Worm (Caenorhabditis elegans) whole organism, mixed stage, embryonic: ENCODE results near the gene ins-8.

Experiments
- M03D4.4 ChIP-seq: sonication (generic microtip); optimal IDR thresholded peaks from 2 replicates; lab custom pipeline; 2017; ENCODE audit warnings: mild to moderate bottlenecking, missing genetic modification characterization, missing compliant biosample characterization
- bed-3 ChIP-seq: fragments of 200-800 bp; sonication (Bioruptor generic); optimal IDR thresholded peaks from 3 replicates; lab custom pipeline; 2018; ENCODE audit warnings: mild to moderate bottlenecking, missing genetic modification characterization, moderate library complexity, missing compliant biosample characterization
- blmp-1 ChIP-seq: fragments of 150-350 bp; optimal IDR thresholded peaks from 2 replicates; lab custom pipeline; 2014; ENCODE audit warnings: missing biosample characterization, missing genetic modification characterization
- ceh-39 ChIP-seq: fragments of 150-350 bp; optimal IDR thresholded peaks from 2 replicates; lab custom pipeline; 2014; ENCODE audit warnings: missing biosample characterization, missing genetic modification characterization
- ceh-43 ChIP-seq: fragments of 200-800 bp; sonication (Bioruptor generic); optimal IDR thresholded peaks from 2 replicates; lab custom pipeline; 2018; ENCODE audit warnings: mild to moderate bottlenecking, missing genetic modification characterization, moderate library complexity, missing compliant biosample characterization
- ceh-83 ChIP-seq: fragments of 200-800 bp; sonication (Bioruptor generic); optimal IDR thresholded peaks from 2 replicates; lab custom pipeline; 2018; ENCODE audit warnings: mild to moderate bottlenecking, missing genetic modification characterization, missing compliant biosample characterization
- ces-1 ChIP-seq: fragments of 150-350 bp; optimal IDR thresholded peaks from 2 replicates; lab custom pipeline; 2014; ENCODE audit warnings: missing biosample characterization, missing genetic modification reagents, missing genetic modification characterization
- drap-1 ChIP-seq: fragments of 200-800 bp; sonication (Bioruptor generic); optimal IDR thresholded peaks from 3 replicates; lab custom pipeline; 2018; ENCODE audit warnings: mild to moderate bottlenecking, missing genetic modification characterization, missing compliant biosample characterization
- elt-1 ChIP-seq: sonication (generic microtip); optimal IDR thresholded peaks from 2 replicates; lab custom pipeline; 2017; ENCODE audit warnings: missing genetic modification characterization, mild to moderate bottlenecking, missing compliant biosample characterization, antibody characterized with exemption, moderate library complexity, borderline replicate concordance; ENCODE audit not compliant: insufficient read depth
- elt-3 ChIP-seq: fragments of 150-350 bp; optimal IDR thresholded peaks from 2 replicates; lab custom pipeline; 2014; ENCODE audit warnings: missing biosample characterization, missing genetic modification characterization
- flh-1 ChIP-seq: fragments of 200-800 bp; sonication (Bioruptor generic); optimal IDR thresholded peaks from 2 replicates; lab custom pipeline; 2018; ENCODE audit warnings: mild to moderate bottlenecking, missing genetic modification characterization, moderate library complexity, missing compliant biosample characterization
- ham-2 ChIP-seq: fragments of 200-800 bp; sonication (Bioruptor generic); optimal IDR thresholded peaks from 2 replicates; lab custom pipeline; 2018; ENCODE audit warnings: mild to moderate bottlenecking, missing genetic modification characterization, missing compliant biosample characterization
- hlh-1 ChIP-seq: fragments of 150-350 bp; optimal IDR thresholded peaks from 2 replicates; lab custom pipeline; 2014; ENCODE audit warnings: missing biosample characterization, missing genetic modification reagents, missing genetic modification characterization
- lin-13 ChIP-seq: fragments of 150-350 bp; optimal IDR thresholded peaks from 2 replicates; lab custom pipeline; 2014; ENCODE audit warnings: missing biosample characterization, missing genetic modification characterization
- lin-32 ChIP-seq: fragments of 200-800 bp; sonication (Bioruptor generic); optimal IDR thresholded peaks from 2 replicates; lab custom pipeline; 2018; ENCODE audit warnings: mild to moderate bottlenecking, missing genetic modification characterization, missing compliant biosample characterization
- lsy-2 ChIP-seq: fragments of 150-350 bp; optimal IDR thresholded peaks from 2 replicates; lab custom pipeline; 2014; ENCODE audit warnings: missing biosample characterization, missing genetic modification characterization
- mep-1 ChIP-seq: fragments of 150-350 bp; optimal IDR thresholded peaks from 2 replicates; lab custom pipeline; 2017; ENCODE audit warnings: missing biosample characterization, missing genetic modification reagents, missing genetic modification characterization, inconsistent platforms
- mls-2 ChIP-seq: sonication (generic microtip); optimal IDR thresholded peaks from 2 replicates; lab custom pipeline; 2016; ENCODE audit warnings: mild to moderate bottlenecking, missing genetic modification characterization, moderate library complexity, missing compliant biosample characterization
- nhr-12 ChIP-seq: fragments of 150-350 bp; optimal IDR thresholded peaks from 2 replicates; lab custom pipeline; 2014; ENCODE audit warnings: missing biosample characterization, missing genetic modification characterization
- nhr-237 ChIP-seq: fragments of 150-350 bp; optimal IDR thresholded peaks from 2 replicates; lab custom pipeline; 2014; ENCODE audit warnings: missing biosample characterization, missing genetic modification characterization
- nhr-28 ChIP-seq: fragments of 150-350 bp; optimal IDR thresholded peaks from 2 replicates; lab custom pipeline; 2014; ENCODE audit warnings: missing biosample characterization, missing genetic modification characterization
- nhr-76 ChIP-seq: sonication (generic microtip); optimal IDR thresholded peaks from 2 replicates; lab custom pipeline; 2017; ENCODE audit warnings: missing biosample characterization, missing genetic modification characterization
- pha-4 ChIP-seq: fragments of 150-350 bp; optimal IDR thresholded peaks from 2 replicates; lab custom pipeline; 2018; ENCODE audit warnings: missing biosample characterization, missing genetic modification reagents, missing genetic modification characterization
- sem-2 ChIP-seq: fragments of 200-800 bp; sonication (Bioruptor generic); optimal IDR thresholded peaks from 2 replicates; lab custom pipeline; 2018; ENCODE audit warnings: mild to moderate bottlenecking, missing genetic modification characterization, missing compliant biosample characterization
- snpc-4 ChIP-seq: fragments of 150-350 bp; optimal IDR thresholded peaks from 2 replicates; lab custom pipeline; 2014; ENCODE audit warnings: missing biosample characterization, missing genetic modification characterization
- sptf-1 ChIP-seq: sonication (generic microtip); optimal IDR thresholded peaks from 2 replicates; lab custom pipeline; 2017; ENCODE audit warnings: mild to moderate bottlenecking, missing genetic modification characterization, moderate library complexity, missing compliant biosample characterization
- tbx-8 ChIP-seq: fragments of 200-800 bp; sonication (Bioruptor generic); optimal IDR thresholded peaks from 2 replicates; lab custom pipeline; 2018; ENCODE audit warnings: mild to moderate bottlenecking, missing genetic modification characterization, moderate library complexity, missing compliant biosample characterization
- unc-120 ChIP-seq: sonication (generic microtip); optimal IDR thresholded peaks from 2 replicates; lab custom pipeline; 2017; ENCODE audit warnings: missing genetic modification characterization, missing compliant biosample characterization; ENCODE audit not compliant: poor library complexity, severe bottlenecking
- unc-39 ChIP-seq: fragments of 150-350 bp; optimal IDR thresholded peaks from 2 replicates; lab custom pipeline; 2014; ENCODE audit warnings: missing biosample characterization, missing genetic modification characterization
- unc-62 ChIP-seq: fragments of 150-350 bp; optimal IDR thresholded peaks from 2 replicates; lab custom pipeline; 2014; ENCODE audit warnings: missing biosample characterization, missing genetic modification reagents, missing genetic modification characterization
- ztf-11 ChIP-seq: fragments of 150-350 bp; optimal IDR thresholded peaks from 2 replicates; lab custom pipeline; 2014; ENCODE audit warnings: missing biosample characterization, missing genetic modification characterization

Gene ins-8

ce11 chrIV:9653184-9653583, 27.6 kb downstream of the ins-8 start, which contains the start of gene F58G6.3:
TSS of gene F58G6.3 (plus strand) at chrIV:9653535.
- TF ChIP-seq elt-3 (no peak), nhr-28 (tag; lab: Kevin White, UChicago) (no peak), drap-1 (GFP tag; lab: Kevin White, UChicago) (no peak), nhr-237 (tag; lab: Kevin White, UChicago) (no peak), ceh-43 (GFP tag; lab: Kevin White, UChicago) (no peak), M03D4.4 (tag; lab: Kevin White, UChicago) (no peak), nhr-12 (tag; lab: Kevin White, UChicago) (no peak), unc-120 (no peak), unc-62 (GFP tag; lab: Kevin White, UChicago) (no peak), pha-4 (tag; lab: Kevin White, UChicago) (no peak), ceh-83 (no peak), hlh-1 (tag; lab: Kevin White, UChicago) (no peak), ham-2 (GFP tag; lab: Kevin White, UChicago) (no peak), mep-1 (tag; lab: Kevin White, UChicago) (no peak), mls-2 (tag; lab: Kevin White, UChicago) (no peak), bed-3 (GFP tag; lab: Kevin White, UChicago) (no peak)

- TF ChIP-seq nhr-28 (tag; lab: Kevin White, UChicago): no peak
- no peak for TF ChIP-seq sptf-1
- no peak for TF ChIP-seq blmp-1 (tag; lab: Kevin White, UChicago)
- TF ChIP-seq nhr-12 (tag; lab: Kevin White, UChicago): no peak
- no peak for TF ChIP-seq mls-2 (tag; lab: Kevin White, UChicago)
- no peak for TF ChIP-seq ceh-83
- TF ChIP-seq flh-1: no peak
- TF ChIP-seq lin-13: no peak
- TF ChIP-seq bed-3 (GFP tag; lab: Kevin White, UChicago): no peak
- no peak for TF ChIP-seq lsy-2 (tag; lab: Kevin White, UChicago)
- TF ChIP-seq mep-1 (tag; lab: Kevin White, UChicago): no peak
- no peak for TF ChIP-seq hlh-1 (tag; lab: Kevin White, UChicago)
- TF ChIP-seq tbx-8 (GFP tag; lab: Kevin White, UChicago): no peak
- TF ChIP-seq unc-120: no peak
- TF ChIP-seq ceh-43 (GFP tag; lab: Kevin White, UChicago): no peak
- TF ChIP-seq nhr-76 (tag; lab: Kevin White, UChicago): no peak
- TF ChIP-seq elt-3: no peak
Measured at ce11 chrIV:9651234-9651633, 29.5 kb downstream of the ins-8 start, which contains the start of gene chca-1. TSS of gene chca-1 (plus strand) at chrIV:9651394.

DNA sequence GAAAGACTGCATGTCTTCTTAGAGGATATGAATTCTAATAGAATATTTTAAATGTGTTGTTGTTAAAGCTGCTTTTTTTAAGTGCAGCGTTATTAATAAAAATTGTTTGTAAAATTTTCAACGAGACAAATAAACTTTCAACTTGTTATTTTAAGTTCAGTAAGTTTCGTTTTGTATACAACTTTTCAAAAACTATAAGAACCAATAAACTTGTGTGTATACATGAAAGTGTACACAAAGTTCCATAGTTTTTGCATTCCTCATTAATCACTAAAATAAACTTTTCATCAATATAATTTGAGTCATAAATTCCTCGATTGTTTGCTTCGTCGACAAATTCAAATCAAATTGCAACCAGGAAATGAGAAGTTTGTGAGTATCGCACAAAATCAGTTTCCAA, 32.1 kb downstream of the ins-8 start, which contains the start of gene srm-3:
Gene srm-3 (plus strand): TSS at position 301 of the 400 bp plus-strand sequence.
- TF ChIP-seq mls-2 (tag; lab: Kevin White, UChicago) (no peak), sem-2 (GFP tag; lab: Kevin White, UChicago) (no peak), nhr-28 (tag; lab: Kevin White, UChicago) (no peak), lsy-2 (tag; lab: Kevin White, UChicago) (no peak), unc-39 (tag; lab: Kevin White, UChicago) (no peak), hlh-1 (tag; lab: Kevin White, UChicago) (no peak), drap-1 (GFP tag; lab: Kevin White, UChicago) (no peak)

DNA sequence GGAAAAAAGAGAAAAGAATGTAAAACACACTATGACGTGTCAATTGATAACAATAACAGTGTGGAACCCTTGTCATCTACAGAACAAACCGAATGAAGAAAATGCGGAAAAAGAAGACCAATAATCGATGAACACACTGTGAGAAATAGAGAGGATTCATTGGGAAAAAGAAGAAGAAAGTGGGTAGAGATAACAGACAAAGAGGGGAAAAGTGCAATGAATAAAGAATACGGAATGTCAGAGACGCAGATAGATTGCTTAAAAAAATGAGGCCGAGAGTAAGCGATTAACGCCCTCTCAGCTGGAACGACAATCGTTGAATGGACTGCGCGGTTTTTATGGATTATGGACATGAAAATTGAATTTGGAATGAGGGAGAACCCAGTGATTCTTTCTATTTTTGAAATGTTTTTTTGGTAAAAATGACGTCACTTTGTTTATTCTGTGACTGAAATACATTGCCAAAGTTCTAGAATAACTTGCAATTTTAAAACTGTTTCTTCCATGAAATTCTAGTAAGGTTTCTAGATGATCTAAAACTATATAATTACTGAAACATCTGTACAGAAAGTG, 32.9 kb downstream of the ins-8 start, which contains the start of gene amph-1:
Gene amph-1 (minus strand): TSS at position 85 of the 573 bp plus-strand sequence.
- TF ChIP-seq ceh-83 (no peak), pha-4 (tag; lab: Kevin White, UChicago) (no peak), unc-39 (tag; lab: Kevin White, UChicago) (no peak), elt-1 (tag; lab: Kevin White, UChicago) (no peak), ces-1 (GFP tag; lab: Kevin White, UChicago) (no peak), lin-13 (no peak), ztf-11 (no peak), nhr-28 (tag; lab: Kevin White, UChicago) (no peak), ceh-39 (tag; lab: Kevin White, UChicago) (no peak), unc-62 (GFP tag; lab: Kevin White, UChicago) (no peak), ham-2 (GFP tag; lab: Kevin White, UChicago) (no peak), M03D4.4 (tag; lab: Kevin White, UChicago) (no peak), mep-1 (tag; lab: Kevin White, UChicago) (no peak), snpc-4 (tag; lab: Kevin White, UChicago) (no peak), drap-1 (GFP tag; lab: Kevin White, UChicago) (no peak), lin-32 (no peak), flh-1 (no peak), sptf-1 (no peak)
